Fruit fly (Drosophila melanogaster) whole organism, embryonic: Measurements from ENCODE around the gene CG6000.

ENCODE experiments used
- Asciz ChIP-seq: fragments of 200-800 bp; sonication (Bioruptor generic); optimal IDR thresholded peaks from 2 replicates; lab custom pipeline; 2017; ENCODE audit warnings: missing biosample characterization, mild to moderate bottlenecking, missing genetic modification characterization, missing genetic modification reagents
- B-H2 ChIP-seq: fragments of 200-800 bp; sonication (Bioruptor generic); optimal IDR thresholded peaks from 2 replicates; lab custom pipeline; 2018; ENCODE audit warnings: missing biosample characterization, mild to moderate bottlenecking, missing genetic modification characterization
- C15 ChIP-seq: fragments of 200-800 bp; sonication (Bioruptor generic); IDR thresholded peaks from 3 replicates; pipeline ENCODE4 v1.3.6; 2022; ENCODE audit warnings: missing biosample characterization, missing genetic modification characterization
- CG10321 ChIP-seq: fragments of 200-800 bp; sonication (Bioruptor generic); IDR thresholded peaks from 2 replicates; pipeline ENCODE4 v1.3.6; 2022; ENCODE audit warnings: missing biosample characterization, missing genetic modification characterization
- CG11560 ChIP-seq: fragments of 200-800 bp; sonication (Bioruptor generic); IDR thresholded peaks from 3 replicates; pipeline ENCODE4 v1.3.6; 2022; ENCODE audit warnings: missing biosample characterization, missing genetic modification characterization
- CG13296 ChIP-seq: fragments of 200-800 bp; sonication (Bioruptor generic); optimal IDR thresholded peaks from 3 replicates; lab custom pipeline; 2018; ENCODE audit warnings: missing biosample characterization, mild to moderate bottlenecking, missing genetic modification characterization
- CG13894 ChIP-seq: fragments of 200-800 bp; sonication (Bioruptor generic); optimal IDR thresholded peaks from 3 replicates; lab custom pipeline; 2018; ENCODE audit warnings: missing biosample characterization, mild to moderate bottlenecking, missing genetic modification characterization, moderate library complexity
- CG14667 ChIP-seq: fragments of 200-800 bp; sonication (Bioruptor generic); IDR thresholded peaks from 2 replicates; pipeline ENCODE4 v1.3.6; 2022; ENCODE audit warnings: missing biosample characterization, missing genetic modification characterization
- CG14965 ChIP-seq: fragments of 200-800 bp; sonication (Bioruptor generic); optimal IDR thresholded peaks from 2 replicates; lab custom pipeline; 2016; ENCODE audit warnings: missing biosample characterization, missing genetic modification characterization, borderline replicate concordance
- CG17186 ChIP-seq: fragments of 200-800 bp; sonication (Bioruptor generic); optimal IDR thresholded peaks from 3 replicates; lab custom pipeline; 2017; ENCODE audit warnings: missing biosample characterization, missing genetic modification reagents, missing genetic modification characterization
- CG17359 ChIP-seq: fragments of 200-800 bp; sonication (Bioruptor generic); optimal IDR thresholded peaks from 3 replicates; lab custom pipeline; 2018; ENCODE audit warnings: missing biosample characterization, mild to moderate bottlenecking, missing genetic modification characterization, moderate library complexity
- CG17612 ChIP-seq: fragments of 200-800 bp; sonication (Bioruptor generic); IDR thresholded peaks from 2 replicates; pipeline ENCODE4 v1.3.6; 2022; ENCODE audit warnings: missing biosample characterization, missing genetic modification characterization
- CG18599 ChIP-seq: fragments of 200-800 bp; sonication (Bioruptor generic); optimal IDR thresholded peaks from 3 replicates; lab custom pipeline; 2017; ENCODE audit warnings: missing biosample characterization, missing genetic modification characterization, mild to moderate bottlenecking, moderate library complexity, missing genetic modification reagents
- CG2678 ChIP-seq: fragments of 200-800 bp; sonication (Bioruptor generic); optimal IDR thresholded peaks from 3 replicates; lab custom pipeline; 2019; ENCODE audit warnings: missing biosample characterization, mild to moderate bottlenecking, missing genetic modification characterization, moderate library complexity
- CG34376 ChIP-seq: fragments of 200-800 bp; sonication (Bioruptor generic); optimal IDR thresholded peaks from 2 replicates; lab custom pipeline; 2018; ENCODE audit warnings: missing biosample characterization, mild to moderate bottlenecking, missing genetic modification characterization
- CG7786 ChIP-seq: fragments of 200-800 bp; sonication (Bioruptor generic); optimal IDR thresholded peaks from 2 replicates; lab custom pipeline; 2016; ENCODE audit warnings: missing biosample characterization, missing genetic modification characterization
- CG7987 ChIP-seq: fragments of 200-800 bp; sonication (Bioruptor generic); optimal IDR thresholded peaks from 2 replicates; lab custom pipeline; 2018; ENCODE audit warnings: missing biosample characterization, mild to moderate bottlenecking, missing genetic modification characterization, moderate library complexity
- CG8924 ChIP-seq: fragments of 200-800 bp; optimal IDR thresholded peaks from 3 replicates; lab custom pipeline; 2019; ENCODE audit warnings: missing biosample characterization, mild to moderate bottlenecking, missing genetic modification characterization, moderate library complexity
- Camta ChIP-seq: fragments of 200-800 bp; sonication (Bioruptor generic); optimal IDR thresholded peaks from 2 replicates; lab custom pipeline; 2016; ENCODE audit warnings: missing biosample characterization, missing genetic modification characterization
- Chrac-16 ChIP-seq: fragments of 200-800 bp; sonication (Bioruptor generic); optimal IDR thresholded peaks from 3 replicates; lab custom pipeline; 2016; ENCODE audit warnings: missing biosample characterization, missing genetic modification characterization
- Elba2 ChIP-seq: fragments of 200-800 bp; sonication (Bioruptor generic); optimal IDR thresholded peaks from 3 replicates; lab custom pipeline; 2016; ENCODE audit warnings: missing biosample characterization, missing genetic modification characterization
- HLH4C ChIP-seq: fragments of 200-800 bp; sonication (Bioruptor generic); IDR thresholded peaks from 3 replicates; pipeline ENCODE4 v1.3.6; 2022; ENCODE audit warnings: missing biosample characterization, missing genetic modification characterization; ENCODE audit not compliant: partially characterized antibody
- HmgZ ChIP-seq: fragments of 200-800 bp; sonication (Bioruptor generic); optimal IDR thresholded peaks from 2 replicates; lab custom pipeline; 2018; ENCODE audit warnings: missing biosample characterization, mild to moderate bottlenecking, missing genetic modification characterization
- Jarid2 ChIP-seq: fragments of 200-800 bp; sonication (Bioruptor generic); optimal IDR thresholded peaks from 3 replicates; lab custom pipeline; 2017; ENCODE audit warnings: mild to moderate bottlenecking, missing biosample characterization, missing genetic modification reagents, missing genetic modification characterization
- Oaz ChIP-seq: fragments of 200-800 bp; sonication (Bioruptor generic); IDR thresholded peaks from 2 replicates; pipeline ENCODE4 v1.3.6; 2022; ENCODE audit warnings: missing biosample characterization, missing genetic modification characterization
- Oli ChIP-seq: fragments of 200-800 bp; sonication (Bioruptor generic); optimal IDR thresholded peaks from 2 replicates; lab custom pipeline; 2018; ENCODE audit warnings: missing biosample characterization, mild to moderate bottlenecking, missing genetic modification characterization, moderate library complexity
- Poxn ChIP-seq: fragments of 200-800 bp; sonication (Bioruptor generic); IDR thresholded peaks from 2 replicates; pipeline ENCODE4 v1.3.6; 2022; ENCODE audit warnings: missing biosample characterization, missing genetic modification characterization
- Side ChIP-seq: fragments of 200-800 bp; sonication (Bioruptor generic); optimal IDR thresholded peaks from 2 replicates; lab custom pipeline; 2016; ENCODE audit warnings: missing biosample characterization, missing genetic modification characterization
- Spps ChIP-seq: fragments of 200-800 bp; sonication (Bioruptor generic); optimal IDR thresholded peaks from 2 replicates; lab custom pipeline; 2018; ENCODE audit warnings: missing biosample characterization, mild to moderate bottlenecking, missing genetic modification characterization
- Sry-β ChIP-seq: fragments of 200-800 bp; sonication (Bioruptor generic); optimal IDR thresholded peaks from 2 replicates; lab custom pipeline; 2018; ENCODE audit warnings: missing biosample characterization, mild to moderate bottlenecking, missing genetic modification characterization, moderate library complexity
- cwo ChIP-seq: fragments of 200-800 bp; sonication (Bioruptor generic); optimal IDR thresholded peaks from 3 replicates; lab custom pipeline; 2017; ENCODE audit warnings: missing biosample characterization, missing genetic modification characterization, mild to moderate bottlenecking, moderate library complexity, missing genetic modification reagents
- dan ChIP-seq: fragments of 200-800 bp; sonication (Bioruptor generic); IDR thresholded peaks from 2 replicates; pipeline ENCODE4 v1.3.6; 2022; ENCODE audit warnings: missing biosample characterization, missing genetic modification characterization
- dysf ChIP-seq: fragments of 200-800 bp; sonication (Bioruptor generic); IDR thresholded peaks from 3 replicates; pipeline ENCODE4 v1.3.6; 2022; ENCODE audit warnings: missing biosample characterization, missing genetic modification characterization
- gcm ChIP-seq: fragments of 200-800 bp; sonication (Bioruptor generic); optimal IDR thresholded peaks from 2 replicates; lab custom pipeline; 2019; ENCODE audit warnings: missing biosample characterization, mild to moderate bottlenecking, missing genetic modification characterization, moderate library complexity
- lilli ChIP-seq: fragments of 200-800 bp; sonication (Bioruptor generic); optimal IDR thresholded peaks from 3 replicates; lab custom pipeline; 2016; ENCODE audit warnings: missing biosample characterization, missing genetic modification characterization
- lola ChIP-seq, 3 experiments: fragments of >200 bp in 2 of 3; fragments of 200-800 bp in 1 of 3; sonication (Bioruptor generic) in 1 of 3; optimal IDR thresholded peaks; 2 replicates each; lab custom pipeline; 2017 to 2019; ENCODE audit warnings: missing biosample characterization in 3 of 3, missing genetic modification characterization in 3 of 3, mild to moderate bottlenecking in 1 of 3, moderate library complexity in 1 of 3
- lov ChIP-seq, 2 experiments: fragments of 200-800 bp in 1 of 2; fragments of >200 bp in 1 of 2; sonication (Bioruptor generic) in 1 of 2; IDR thresholded peaks in 1 of 2; optimal IDR thresholded peaks in 1 of 2; 2 replicates in 1 of 2; 3 replicates in 1 of 2; pipeline versions ENCODE4 v1.3.6 to Lab custom; 2017 to 2022; ENCODE audit warnings: missing biosample characterization in 1 of 2, missing genetic modification characterization in 1 of 2
- nmo ChIP-seq: fragments of 200-800 bp; sonication (Bioruptor generic); optimal IDR thresholded peaks from 2 replicates; lab custom pipeline; 2018; ENCODE audit warnings: missing biosample characterization, mild to moderate bottlenecking, missing genetic modification characterization, moderate library complexity
- odd ChIP-seq: fragments of 200-800 bp; sonication (Bioruptor generic); optimal IDR thresholded peaks from 2 replicates; lab custom pipeline; 2017; ENCODE audit warnings: missing biosample characterization, mild to moderate bottlenecking, missing genetic modification characterization
- pita ChIP-seq: fragments of 200-800 bp; sonication (Bioruptor generic); optimal IDR thresholded peaks from 2 replicates; lab custom pipeline; 2017; ENCODE audit warnings: missing biosample characterization, mild to moderate bottlenecking, missing genetic modification characterization
- pnt ChIP-seq: fragments of 200-800 bp; sonication (Bioruptor generic); optimal IDR thresholded peaks from 3 replicates; lab custom pipeline; 2016; ENCODE audit warnings: missing biosample characterization, missing genetic modification characterization
- run ChIP-seq: fragments of 200-800 bp; sonication (Bioruptor generic); optimal IDR thresholded peaks from 3 replicates; lab custom pipeline; 2018; ENCODE audit warnings: missing biosample characterization, mild to moderate bottlenecking, missing genetic modification characterization
- salm ChIP-seq: fragments of 200-800 bp; sonication (Bioruptor generic); optimal IDR thresholded peaks from 2 replicates; lab custom pipeline; 2018; ENCODE audit warnings: missing biosample characterization, mild to moderate bottlenecking, missing genetic modification characterization
- sisA ChIP-seq: fragments of 200-800 bp; sonication (Bioruptor generic); IDR thresholded peaks from 2 replicates; pipeline ENCODE4 v1.3.6; 2022; ENCODE audit warnings: missing biosample characterization, missing genetic modification characterization
- stwl ChIP-seq: fragments of 200-800 bp; sonication (Bioruptor generic); optimal IDR thresholded peaks from 3 replicates; lab custom pipeline; 2018; ENCODE audit warnings: missing biosample characterization, mild to moderate bottlenecking, missing genetic modification characterization, moderate library complexity
- toy ChIP-seq: fragments of 200-800 bp; sonication (Bioruptor generic); IDR thresholded peaks from 2 replicates; pipeline ENCODE4 v1.3.6; 2022; ENCODE audit warnings: missing biosample characterization, missing genetic modification characterization
- tup ChIP-seq: fragments of 200-800 bp; sonication (Bioruptor generic); optimal IDR thresholded peaks from 2 replicates; lab custom pipeline; 2016; ENCODE audit warnings: missing biosample characterization, mild to moderate bottlenecking, missing genetic modification characterization, moderate library complexity
- unpg ChIP-seq: fragments of 200-800 bp; sonication (Bioruptor generic); optimal IDR thresholded peaks from 3 replicates; lab custom pipeline; 2018; ENCODE audit warnings: missing biosample characterization, mild to moderate bottlenecking, missing genetic modification characterization, moderate library complexity
- z ChIP-seq: fragments of 200-800 bp; sonication (Bioruptor generic); IDR thresholded peaks from 3 replicates; pipeline ENCODE4 v1.3.6; 2022; ENCODE audit warnings: missing biosample characterization, missing genetic modification characterization
- zfh1 ChIP-seq: fragments of 200-800 bp; sonication (Bioruptor generic); IDR thresholded peaks from 3 replicates; pipeline ENCODE4 v1.3.6; 2022; ENCODE audit warnings: missing biosample characterization, missing genetic modification characterization

Gene CG6000

DNA sequence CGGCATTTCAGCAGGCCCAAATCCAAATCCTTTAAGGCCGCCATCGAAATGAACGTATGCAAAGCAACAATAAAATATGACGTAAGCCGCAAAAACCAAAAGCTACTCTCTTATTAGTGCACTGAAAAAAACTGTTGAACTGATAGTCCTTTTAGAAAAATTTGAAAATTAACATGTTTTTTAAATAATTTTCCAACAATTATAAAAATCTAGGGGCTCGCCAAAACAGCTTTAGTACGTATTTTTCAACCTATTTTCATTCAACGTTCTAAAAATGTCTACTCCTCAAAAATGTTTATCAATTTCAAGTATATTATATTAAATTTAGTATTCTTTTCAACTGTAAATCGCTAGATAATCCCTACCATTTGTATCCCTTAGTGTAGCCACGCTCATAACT, 39.2 kb downstream of the CG6000 start (continued):
- TF ChIP-seq unpg = peak; percentile 14
- TF ChIP-seq pnt = no peak
- no peak for TF ChIP-seq CG17359 (tag; lab: Kevin White, UChicago)
- TF ChIP-seq salm (tag; lab: Kevin White, UChicago) = no peak
- peak; percentile 38 for TF ChIP-seq Oli (tag; lab: Kevin White, UChicago)
- peak; percentile 26 for TF ChIP-seq CG18599 (GFP tag; lab: Kevin White, UChicago)
- no peak for TF ChIP-seq pita (GFP tag; lab: Kevin White, UChicago)
- TF ChIP-seq CG34376 (GFP tag; lab: Kevin White, UChicago) = no peak
- TF ChIP-seq HLH4C (GFP tag; lab: Robert Waterston, UW) = no peak
- TF ChIP-seq CG13894 (tag; lab: Kevin White, UChicago) = no peak
- no peak for TF ChIP-seq Chrac-16 (GFP tag; lab: Kevin White, UChicago)
- no peak for TF ChIP-seq Sry-β (GFP tag; lab: Kevin White, UChicago)
- no peak for TF ChIP-seq CG13296 (GFP tag; lab: Kevin White, UChicago)
- no peak for TF ChIP-seq CG17186
- TF ChIP-seq z (GFP tag; lab: Robert Waterston, UW) = no peak
- TF ChIP-seq CG14965 = no peak
- TF ChIP-seq toy (GFP tag; lab: Robert Waterston, UW) = no peak
- TF ChIP-seq lov (optimal IDR thresholded peaks at IDR 0.05; lab: Kevin White, UChicago) = no peak
- TF ChIP-seq lov (GFP tag; IDR thresholded peaks at IDR 0.05; lab: Robert Waterston, UW) = no peak
- no peak for TF ChIP-seq Jarid2 (GFP tag; lab: Kevin White, UChicago)
- peak; percentile 11 for TF ChIP-seq lilli (GFP tag; lab: Kevin White, UChicago)
- TF ChIP-seq nmo (GFP tag; lab: Kevin White, UChicago) = peak; percentile 6
- no peak for TF ChIP-seq CG14667 (GFP tag; lab: Robert Waterston, UW)
- TF ChIP-seq stwl (tag; lab: Kevin White, UChicago) = no peak
- TF ChIP-seq run (tag; lab: Kevin White, UChicago) = no peak
- no peak for TF ChIP-seq Spps (tag; lab: Kevin White, UChicago)
- TF ChIP-seq Side (GFP tag; lab: Kevin White, UChicago) = no peak
- no peak for TF ChIP-seq CG17612
- TF ChIP-seq CG7786 (GFP tag; lab: Kevin White, UChicago) = no peak
- TF ChIP-seq B-H2 = no peak
- TF ChIP-seq lola (GFP tag; optimal IDR thresholded peaks at IDR 0.05; lab: Kevin White, UChicago) = no peak
- TF ChIP-seq Camta (GFP tag; lab: Kevin White, UChicago) = no peak
- TF ChIP-seq Poxn = no peak
- no peak for TF ChIP-seq dan (GFP tag; lab: Robert Waterston, UW)
- TF ChIP-seq CG10321 (GFP tag; lab: Robert Waterston, UW) = no peak
- TF ChIP-seq CG8924 (tag; lab: Kevin White, UChicago) = peak; percentile 31
- TF ChIP-seq Asciz (GFP tag; lab: Kevin White, UChicago) = peak; percentile 8
- no peak for TF ChIP-seq gcm (GFP tag; lab: Kevin White, UChicago)
- TF ChIP-seq dysf = peak; percentile 45; the same call in 1 of the 3 replicates
- no peak for TF ChIP-seq CG11560 (tag; lab: Robert Waterston, UW)
- peak; percentile 39 for TF ChIP-seq odd (GFP tag; lab: Kevin White, UChicago)
- no peak for TF ChIP-seq C15 (GFP tag; lab: Robert Waterston, UW)
- no peak for TF ChIP-seq sisA (GFP tag; lab: Robert Waterston, UW)
- no peak for TF ChIP-seq zfh1
- peak; percentile 14 for TF ChIP-seq CG2678
- TF ChIP-seq Elba2 (GFP tag; lab: Kevin White, UChicago) = no peak
- TF ChIP-seq HmgZ (tag; lab: Kevin White, UChicago) = no peak
- TF ChIP-seq CG7987 = no peak
- no peak for TF ChIP-seq cwo (GFP tag; lab: Kevin White, UChicago)
- TF ChIP-seq tup (GFP tag; lab: Kevin White, UChicago) = no peak
- TF ChIP-seq Oaz (GFP tag; lab: Robert Waterston, UW) = no peak
